Worm (Caenorhabditis elegans) whole organism, L1 larva: Measurements from ENCODE around the gene col-149.

Source experiments
- C16A3.4 ChIP-seq: fragments of 150-350 bp; optimal IDR thresholded peaks from 2 replicates; lab custom pipeline; 2014; ENCODE audit warnings: missing biosample characterization, missing genetic modification characterization
- ceh-63 ChIP-seq: fragments of 200-800 bp; sonication (Bioruptor generic); optimal IDR thresholded peaks from 2 replicates; lab custom pipeline; 2018; ENCODE audit warnings: mild to moderate bottlenecking, missing genetic modification characterization, missing compliant biosample characterization
- ceh-82 ChIP-seq, 3 experiments: fragments of 150-350 bp in 1 of 3; sonication (generic microtip) in 2 of 3; optimal IDR thresholded peaks; 2 replicates each; lab custom pipeline; 2014 to 2017; ENCODE audit warnings: missing biosample characterization in 3 of 3, missing genetic modification characterization in 3 of 3
- dsc-1 ChIP-seq: sonication (generic microtip); optimal IDR thresholded peaks from 2 replicates; lab custom pipeline; 2016; ENCODE audit warnings: mild to moderate bottlenecking, missing genetic modification characterization, missing compliant biosample characterization
- efl-1 ChIP-seq, 4 experiments: fragments of 150-350 bp; optimal IDR thresholded peaks in 3 of 4; peaks in 1 of 4; 1 replicate in 1 of 4; 2 replicates in 3 of 4; lab custom pipeline; 2014; ENCODE audit warnings: missing biosample characterization in 2 of 4, missing genetic modification characterization in 2 of 4, missing genetic modification reagents in 2 of 4
- egl-13 ChIP-seq: sonication (generic microtip); optimal IDR thresholded peaks from 2 replicates; lab custom pipeline; 2016; ENCODE audit warnings: missing genotype, missing genetic modification reagents, missing genetic modification characterization, missing compliant biosample characterization
- egl-27 ChIP-seq, 2 experiments: fragments of 150-350 bp in 1 of 2; sonication (generic microtip); optimal IDR thresholded peaks; 3 replicates each; lab custom pipeline; 2017 to 2018; ENCODE audit warnings: missing biosample characterization in 2 of 2, missing genetic modification characterization in 2 of 2, missing genetic modification reagents in 2 of 2
- elt-2 ChIP-seq: sonication (generic microtip); optimal IDR thresholded peaks from 2 replicates; lab custom pipeline; 2016; ENCODE audit warnings: missing genetic modification characterization, mild to moderate bottlenecking, inconsistent platforms, missing compliant biosample characterization, missing genetic modification reagents
- ets-5 ChIP-seq: fragments of 200-800 bp; sonication (Bioruptor generic); IDR thresholded peaks from 2 replicates; pipeline ENCODE4 v1.3.6; 2022; ENCODE audit warnings: missing genetic modification characterization, missing compliant biosample characterization
- fkh-10 ChIP-seq: sonication (generic microtip); optimal IDR thresholded peaks from 2 replicates; lab custom pipeline; 2017; ENCODE audit warnings: missing biosample characterization, missing genetic modification reagents, missing genetic modification characterization
- fkh-4 ChIP-seq: sonication (generic microtip); optimal IDR thresholded peaks from 2 replicates; lab custom pipeline; 2016; ENCODE audit warnings: missing compliant biosample characterization, missing genetic modification characterization, borderline replicate concordance
- fkh-8 ChIP-seq: sonication (generic microtip); optimal IDR thresholded peaks from 2 replicates; lab custom pipeline; 2016; ENCODE audit warnings: mild to moderate bottlenecking, missing genetic modification characterization, missing compliant biosample characterization
- hlh-17 ChIP-seq: fragments of 200-800 bp; sonication (Bioruptor generic); optimal IDR thresholded peaks from 2 replicates; lab custom pipeline; 2018; ENCODE audit warnings: missing genetic modification characterization, mild to moderate bottlenecking, missing compliant biosample characterization, moderate library complexity, borderline replicate concordance
- isw-1 ChIP-seq: fragments of 200-800 bp; sonication (Bioruptor generic); IDR thresholded peaks from 2 replicates; pipeline ENCODE4 v1.3.6; 2022; ENCODE audit warnings: missing genetic modification characterization, missing compliant biosample characterization
- lin-14 ChIP-seq: fragments of 200-800 bp; sonication (Bioruptor generic); optimal IDR thresholded peaks from 2 replicates; lab custom pipeline; 2018; ENCODE audit warnings: mild to moderate bottlenecking, missing genetic modification characterization, moderate library complexity, missing compliant biosample characterization
- lin-15B ChIP-seq: fragments of 150-350 bp; sonication (generic microtip); optimal IDR thresholded peaks from 3 replicates; lab custom pipeline; 2014; ENCODE audit warnings: missing biosample characterization, missing genetic modification characterization
- lin-35 ChIP-seq, 2 experiments: fragments of 150-350 bp; optimal IDR thresholded peaks; 2 replicates each; lab custom pipeline; 2014; ENCODE audit warnings: missing biosample characterization in 2 of 2, missing genetic modification characterization in 2 of 2, missing genetic modification reagents in 2 of 2
- lin-39 ChIP-seq: fragments of 150-350 bp; optimal IDR thresholded peaks from 2 replicates; lab custom pipeline; 2014; ENCODE audit warnings: missing biosample characterization, missing genetic modification reagents, missing genetic modification characterization
- lir-3 ChIP-seq: sonication (generic microtip); optimal IDR thresholded peaks from 2 replicates; lab custom pipeline; 2016; ENCODE audit warnings: mild to moderate bottlenecking, missing genetic modification characterization, moderate library complexity, missing compliant biosample characterization; ENCODE audit not compliant: poor library complexity
- lsy-2 ChIP-seq, 2 experiments: fragments of 150-350 bp; optimal IDR thresholded peaks; 2 replicates each; lab custom pipeline; 2014; ENCODE audit warnings: missing biosample characterization in 2 of 2, missing genetic modification characterization in 2 of 2
- nhr-237 ChIP-seq: fragments of 150-350 bp; optimal IDR thresholded peaks from 2 replicates; lab custom pipeline; 2014; ENCODE audit warnings: missing biosample characterization, missing genetic modification characterization
- nhr-85 ChIP-seq: sonication (generic microtip); peaks from one replicate; lab custom pipeline; 2016; ENCODE audit warnings: missing genetic modification characterization, inconsistent platforms, missing compliant biosample characterization
- nhr-90 ChIP-seq: sonication (generic microtip); optimal IDR thresholded peaks from 2 replicates; lab custom pipeline; 2016; ENCODE audit warnings: mild to moderate bottlenecking, missing genetic modification characterization, missing compliant biosample characterization; ENCODE audit not compliant: poor library complexity
- pax-3 ChIP-seq: fragments of 200-800 bp; sonication (Bioruptor generic); optimal IDR thresholded peaks from 2 replicates; lab custom pipeline; 2018; ENCODE audit warnings: mild to moderate bottlenecking, missing genetic modification characterization, moderate library complexity, missing compliant biosample characterization
- pqm-1 ChIP-seq: sonication (generic microtip); optimal IDR thresholded peaks from 3 replicates; lab custom pipeline; 2017; ENCODE audit warnings: missing biosample characterization, missing genetic modification characterization
- snpc-4 ChIP-seq: fragments of 150-350 bp; optimal IDR thresholded peaks from 2 replicates; lab custom pipeline; 2014; ENCODE audit warnings: missing biosample characterization, missing genetic modification characterization
- sptf-1 ChIP-seq: fragments of 150-350 bp; optimal IDR thresholded peaks from 2 replicates; lab custom pipeline; 2014; ENCODE audit warnings: missing biosample characterization, missing genetic modification characterization
- tlp-1 ChIP-seq: fragments of 150-350 bp; optimal IDR thresholded peaks from 2 replicates; lab custom pipeline; 2014; ENCODE audit warnings: missing biosample characterization, missing genetic modification characterization
- unc-30 ChIP-seq: sonication (generic microtip); optimal IDR thresholded peaks from 2 replicates; lab custom pipeline; 2017; ENCODE audit warnings: missing biosample characterization, missing genetic modification characterization
- vab-15 ChIP-seq: sonication (generic microtip); optimal IDR thresholded peaks from 2 replicates; lab custom pipeline; 2017; ENCODE audit warnings: missing genotype, mild to moderate bottlenecking, missing genetic modification characterization, missing compliant biosample characterization
- xbp-1 ChIP-seq: sonication (generic microtip); optimal IDR thresholded peaks from 2 replicates; lab custom pipeline; 2016; ENCODE audit warnings: missing genetic modification characterization, missing compliant biosample characterization
- zip-4 ChIP-seq: fragments of 200-800 bp; sonication (Bioruptor generic); optimal IDR thresholded peaks from 2 replicates; lab custom pipeline; 2018; ENCODE audit warnings: mild to moderate bottlenecking, missing genetic modification characterization, moderate library complexity, missing compliant biosample characterization
- ztf-4 ChIP-seq: fragments of 150-350 bp; optimal IDR thresholded peaks from 2 replicates; lab custom pipeline; 2014; ENCODE audit warnings: missing biosample characterization, missing genetic modification characterization

The col-149 gene

ce11 chrV:10294549-10294948 is 1.9 kb upstream of the col-149 start, which contains the start of gene col-150:
Gene col-150 (minus strand): TSS chrV:10294649.
- TF ChIP-seq ztf-4 (tag; lab: Kevin White, UChicago) (no peak), nhr-85 (tag; lab: Kevin White, UChicago) (peak; percentile 29)

ce11 chrV:10291848-10292247 is 821 bp downstream of the col-149 start:
- no peak for TF ChIP-seq efl-1 (optimal IDR thresholded peaks at IDR 0.05; lab: Kevin White, UChicago)
- peak in 1 of 2 experiments; percentile 68 for TF ChIP-seq efl-1 (GFP tag; optimal IDR thresholded peaks at IDR 0.05 in 1 of 2; lab: Kevin White, UChicago)
- TF ChIP-seq egl-27 (tag; optimal IDR thresholded peaks at IDR 0.05; lab: Kevin White, UChicago): no peak
- TF ChIP-seq, all 84 proteins: peak for 1

- peak; percentile 35 for TF ChIP-seq fkh-8 (tag; lab: Kevin White, UChicago)
- no peak for TF ChIP-seq zip-4 (GFP tag; lab: Kevin White, UChicago)
- no peak for TF ChIP-seq vab-15 (tag; lab: Kevin White, UChicago)
- TF ChIP-seq isw-1 (GFP tag; lab: Robert Waterston, UW): no peak
- no peak for TF ChIP-seq nhr-90
Observed at ce11 chrV:10289743-10290142, 2.9 kb downstream of the col-149 start, which contains the start of gene B0024.15. Gene B0024.15 (plus strand): TSS chrV:10290043.

ce11 chrV:10287260-10287659 is 5.4 kb downstream of the col-149 start, which contains the start of gene B0024.3:
Gene B0024.3 (plus strand): TSS chrV:10287560.
- TF ChIP-seq lin-14 (GFP tag; lab: Kevin White, UChicago): peak; percentile 34
- TF ChIP-seq lsy-2 (tag; optimal IDR thresholded peaks at IDR 0.05; lab: Kevin White, UChicago): peak in 1 of 2 experiments; percentile 8
- no peak for TF ChIP-seq lin-35 (GFP tag; optimal IDR thresholded peaks at IDR 0.05; lab: Kevin White, UChicago)
- no peak for TF ChIP-seq pax-3

- TF ChIP-seq dsc-1 (tag; lab: Kevin White, UChicago): peak; percentile 97
- peak; percentile 92 for TF ChIP-seq fkh-4 (tag; lab: Kevin White, UChicago)
- TF ChIP-seq hlh-17: no peak
- no peak for TF ChIP-seq ets-5 (GFP tag; lab: Robert Waterston, UW)
- no peak for TF ChIP-seq egl-13 (tag; lab: Kevin White, UChicago)
- no peak for TF ChIP-seq nhr-85 (tag; lab: Kevin White, UChicago)
- no peak for TF ChIP-seq efl-1 (optimal IDR thresholded peaks at IDR 0.05; lab: Kevin White, UChicago)
- peak in 1 of 2 experiments; percentile 44 for TF ChIP-seq efl-1 (GFP tag; optimal IDR thresholded peaks at IDR 0.05 in 1 of 2; lab: Kevin White, UChicago)
Observed at ce11 chrV:10285853-10286252, 6.8 kb downstream of the col-149 start.

ce11 chrV:10283444-10283843 is 9.2 kb downstream of the col-149 start, which contains the start of gene lys-3:
Gene lys-3 (minus strand): TSS chrV:10283544.
- TF ChIP-seq lir-3 (tag; lab: Kevin White, UChicago) (no peak), C16A3.4 (tag; lab: Kevin White, UChicago) (no peak), ztf-4 (tag; lab: Kevin White, UChicago) (no peak), dsc-1 (tag; lab: Kevin White, UChicago) (no peak), sptf-1 (tag; lab: Kevin White, UChicago) (no peak), fkh-10 (no peak)

- peak; percentile 75 for TF ChIP-seq elt-2
- peak; percentile 4 for TF ChIP-seq pax-3
- peak; percentile 50 for TF ChIP-seq pqm-1 (tag; lab: Kevin White, UChicago)
- no peak for TF ChIP-seq lin-15B
Observed at ce11 chrV:10281374-10281773, 11.3 kb downstream of the col-149 start, which contains the start of gene lys-2. Gene lys-2 (minus strand): TSS chrV:10281474.

- TF ChIP-seq nhr-237 (tag; lab: Kevin White, UChicago) (no peak), snpc-4 (tag; lab: Kevin White, UChicago) (no peak), lin-15B (no peak), ceh-82 (tag; optimal IDR thresholded peaks at IDR 0.05; lab: Kevin White, UChicago) (no peak), xbp-1 (tag; lab: Kevin White, UChicago) (no peak), hlh-17 (no peak), elt-2 (peak; percentile 86), unc-30 (tag; lab: Kevin White, UChicago) (no peak), tlp-1 (tag; lab: Kevin White, UChicago) (peak; percentile 63), lin-39 (tag; lab: Kevin White, UChicago) (no peak), ceh-63 (no peak)
Observed at ce11 chrV:10280112-10280511, 12.6 kb downstream of the col-149 start.
